Worm (Caenorhabditis elegans): ENCODE data around the gene K12H6.4.

DNA sequence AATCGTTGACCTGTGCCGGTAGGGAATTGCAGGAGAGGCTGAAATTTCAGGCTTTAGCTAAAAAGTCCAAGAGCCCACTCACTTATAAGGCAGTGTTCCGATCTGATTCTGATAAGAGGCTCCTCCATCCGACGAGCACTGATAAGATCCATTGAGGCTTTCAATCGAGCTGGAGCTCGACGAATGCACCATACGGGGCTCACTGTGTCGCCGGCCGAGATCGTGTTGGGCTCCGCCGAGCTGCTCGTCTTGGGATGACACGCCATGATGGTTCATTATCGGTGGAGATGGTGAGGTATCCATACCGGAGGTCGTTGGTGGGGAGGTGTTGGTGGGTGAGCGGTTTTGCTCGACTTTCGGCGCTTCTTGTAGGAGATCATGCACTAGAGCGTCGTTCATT, 27.6 kb downstream of the K12H6.4 start:
- TF ChIP-seq fkh-10 (GFP tag; optimal IDR thresholded peaks at IDR 0.05) = no peak
- no peak for TF ChIP-seq lin-39 (tag; optimal IDR thresholded peaks at IDR 0.05)
- no peak for TF ChIP-seq zag-1 (tag; optimal IDR thresholded peaks at IDR 0.05)
- no peak for TF ChIP-seq nhr-77 (tag; optimal IDR thresholded peaks at IDR 0.05)
- no peak for TF ChIP-seq egl-27 (tag; optimal IDR thresholded peaks at IDR 0.05)
- TF ChIP-seq ZK546.5 (tag; optimal IDR thresholded peaks at IDR 0.05) = no peak
- TF ChIP-seq lin-15B (tag; optimal IDR thresholded peaks at IDR 0.05) = no peak
- no peak for TF ChIP-seq mdl-1 (tag; optimal IDR thresholded peaks at IDR 0.05)
- TF ChIP-seq R02D3.7 (tag; optimal IDR thresholded peaks at IDR 0.05) = no peak
- TF ChIP-seq elt-3 (tag; optimal IDR thresholded peaks at IDR 0.05) = no peak
- TF ChIP-seq nhr-25 (tag; optimal IDR thresholded peaks at IDR 0.05) = no peak
- TF ChIP-seq ama-1 (optimal IDR thresholded peaks at IDR 0.05) = no peak
- no peak for TF ChIP-seq jun-1 (tag; optimal IDR thresholded peaks at IDR 0.05)
- no peak for TF ChIP-seq unc-62 (GFP tag; optimal IDR thresholded peaks at IDR 0.05)

All from whole organism, L3 larva.